Fruit fly (Drosophila melanogaster) whole organism, embryonic: ENCODE data around the gene GABPI.

Experiments used
- Atf-2 ChIP-seq: fragments of 200-800 bp; sonication (Bioruptor generic); optimal IDR thresholded peaks from 2 replicates; lab custom pipeline; 2016; ENCODE audit warnings: missing biosample characterization, missing genetic modification characterization
- Bgb ChIP-seq: fragments of 200-800 bp; sonication (Bioruptor generic); IDR thresholded peaks from 2 replicates; pipeline ENCODE4 v1.3.6; 2022; ENCODE audit warnings: missing biosample characterization, missing genetic modification characterization; ENCODE audit not compliant: partially characterized antibody
- Blimp-1 ChIP-seq: fragments of 200-800 bp; sonication (Bioruptor generic); optimal IDR thresholded peaks from 3 replicates; lab custom pipeline; 2018; ENCODE audit warnings: missing biosample characterization, missing genetic modification characterization, mild to moderate bottlenecking, moderate library complexity, missing genetic modification reagents
- CG11247 ChIP-seq: fragments of 200-800 bp; sonication (Bioruptor generic); IDR thresholded peaks from 2 replicates; pipeline ENCODE4 v1.3.6; 2022; ENCODE audit warnings: missing biosample characterization, missing genetic modification characterization
- CG12104 ChIP-seq: fragments of 200-800 bp; sonication (Bioruptor generic); optimal IDR thresholded peaks from 3 replicates; lab custom pipeline; 2016; ENCODE audit warnings: missing biosample characterization, missing genetic modification characterization
- CG14441 ChIP-seq: fragments of 200-800 bp; sonication (Bioruptor generic); IDR thresholded peaks from 2 replicates; pipeline ENCODE4 v1.3.6; 2022; ENCODE audit warnings: missing biosample characterization, missing genetic modification characterization
- CG15514 ChIP-seq: fragments of 200-800 bp; sonication (Bioruptor generic); optimal IDR thresholded peaks from 3 replicates; lab custom pipeline; 2017; ENCODE audit warnings: missing biosample characterization, missing genetic modification characterization, mild to moderate bottlenecking, moderate library complexity, missing genetic modification reagents
- CG1602 ChIP-seq: fragments of 200-800 bp; sonication (Bioruptor generic); optimal IDR thresholded peaks from 3 replicates; lab custom pipeline; 2016; ENCODE audit warnings: missing biosample characterization, missing genetic modification characterization
- CG16863 ChIP-seq: fragments of 200-800 bp; sonication (Bioruptor generic); optimal IDR thresholded peaks from 3 replicates; lab custom pipeline; 2016; ENCODE audit warnings: missing biosample characterization, missing genetic modification characterization
- CG17802 ChIP-seq: fragments of 200-800 bp; sonication (Bioruptor generic); optimal IDR thresholded peaks from 2 replicates; lab custom pipeline; 2018; ENCODE audit warnings: missing biosample characterization, mild to moderate bottlenecking, missing genetic modification characterization, moderate library complexity
- CG30431 ChIP-seq: fragments of 200-800 bp; sonication (Bioruptor generic); optimal IDR thresholded peaks from 2 replicates; lab custom pipeline; 2017; ENCODE audit warnings: missing biosample characterization, missing genetic modification characterization
- CG32772 ChIP-seq: fragments of 200-800 bp; sonication (Bioruptor generic); IDR thresholded peaks from 2 replicates; pipeline ENCODE4 v1.3.6; 2022; ENCODE audit warnings: missing biosample characterization, missing genetic modification characterization
- CG5245 ChIP-seq: fragments of 200-800 bp; sonication (Bioruptor generic); optimal IDR thresholded peaks from 3 replicates; lab custom pipeline; 2016; ENCODE audit warnings: missing biosample characterization, missing genetic modification characterization
- CG6765 ChIP-seq: fragments of 200-800 bp; sonication (Bioruptor generic); optimal IDR thresholded peaks from 3 replicates; lab custom pipeline; 2017; ENCODE audit warnings: missing biosample characterization, mild to moderate bottlenecking, missing genetic modification characterization
- CG6854 ChIP-seq: fragments of 200-800 bp; sonication (Bioruptor generic); optimal IDR thresholded peaks from 3 replicates; lab custom pipeline; 2017; ENCODE audit warnings: missing biosample characterization, mild to moderate bottlenecking, missing genetic modification characterization
- CG9817 ChIP-seq: fragments of 200-800 bp; sonication (Bioruptor generic); optimal IDR thresholded peaks from 2 replicates; lab custom pipeline; 2018; ENCODE audit warnings: missing biosample characterization, mild to moderate bottlenecking, missing genetic modification characterization, moderate library complexity
- CHES-1-like ChIP-seq: fragments of 200-800 bp; sonication (Bioruptor generic); optimal IDR thresholded peaks from 2 replicates; lab custom pipeline; 2016; ENCODE audit warnings: missing biosample characterization, missing genetic modification characterization
- Dref ChIP-seq: fragments of 200-800 bp; sonication (Bioruptor generic); IDR thresholded peaks from 2 replicates; pipeline ENCODE4 v1.3.6; 2022; ENCODE audit warnings: missing biosample characterization, missing genetic modification characterization
- Drgx ChIP-seq: fragments of 200-800 bp; sonication (Bioruptor generic); IDR thresholded peaks from 2 replicates; pipeline ENCODE4 v1.3.6; 2022; ENCODE audit warnings: missing biosample characterization, missing genetic modification characterization
- E2f1 ChIP-seq: fragments of 200-800 bp; sonication (Bioruptor generic); IDR thresholded peaks from 2 replicates; pipeline ENCODE4 v1.3.6; 2022; ENCODE audit warnings: missing biosample characterization, missing genetic modification characterization
- Hey ChIP-seq: fragments of 200-800 bp; sonication (Bioruptor generic); optimal IDR thresholded peaks from 3 replicates; lab custom pipeline; 2018; ENCODE audit warnings: missing biosample characterization, mild to moderate bottlenecking, missing genetic modification characterization
- HmgZ ChIP-seq: fragments of 200-800 bp; sonication (Bioruptor generic); optimal IDR thresholded peaks from 2 replicates; lab custom pipeline; 2018; ENCODE audit warnings: missing biosample characterization, mild to moderate bottlenecking, missing genetic modification characterization
- Hsf ChIP-seq: fragments of 200-800 bp; sonication (Bioruptor generic); optimal IDR thresholded peaks from 3 replicates; lab custom pipeline; 2016; ENCODE audit warnings: missing biosample characterization, missing genetic modification characterization
- Jarid2 ChIP-seq: fragments of 200-800 bp; sonication (Bioruptor generic); optimal IDR thresholded peaks from 3 replicates; lab custom pipeline; 2017; ENCODE audit warnings: mild to moderate bottlenecking, missing biosample characterization, missing genetic modification reagents, missing genetic modification characterization
- Med ChIP-seq: fragments of 200-800 bp; sonication (Bioruptor generic); peaks from one replicate; lab custom pipeline; 2016; ENCODE audit warnings: missing biosample characterization, missing genetic modification characterization, mild to moderate bottlenecking, inconsistent platforms, moderate library complexity
- Mrtf ChIP-seq: fragments of 200-800 bp; sonication (Bioruptor generic); IDR thresholded peaks from 3 replicates; pipeline ENCODE4 v1.3.6; 2022; ENCODE audit warnings: missing biosample characterization, missing genetic modification characterization
- Poxn ChIP-seq: fragments of 200-800 bp; sonication (Bioruptor generic); IDR thresholded peaks from 2 replicates; pipeline ENCODE4 v1.3.6; 2022; ENCODE audit warnings: missing biosample characterization, missing genetic modification characterization
- Six4 ChIP-seq: fragments of 200-800 bp; sonication (Bioruptor generic); optimal IDR thresholded peaks from 2 replicates; lab custom pipeline; 2016; ENCODE audit warnings: missing biosample characterization, missing genetic modification characterization
- Sox100B ChIP-seq: fragments of 200-800 bp; sonication (Bioruptor generic); optimal IDR thresholded peaks from 3 replicates; lab custom pipeline; 2018; ENCODE audit warnings: missing biosample characterization, mild to moderate bottlenecking, missing genetic modification characterization
- Sox102F ChIP-seq: fragments of 200-800 bp; sonication (Bioruptor generic); optimal IDR thresholded peaks from 2 replicates; lab custom pipeline; 2018; ENCODE audit warnings: missing biosample characterization, mild to moderate bottlenecking, missing genetic modification characterization, moderate library complexity
- cad ChIP-seq: fragments of >200 bp; optimal IDR thresholded peaks from 2 replicates; lab custom pipeline; 2017; ENCODE audit warnings: missing biosample characterization, missing genetic modification characterization
- chif ChIP-seq, 2 experiments: fragments of 200-800 bp; sonication (Bioruptor generic); optimal IDR thresholded peaks; 3 replicates each; lab custom pipeline; 2016; ENCODE audit warnings: missing biosample characterization in 2 of 2, missing genetic modification characterization in 2 of 2
- chn ChIP-seq: fragments of 200-800 bp; sonication (Bioruptor generic); optimal IDR thresholded peaks from 2 replicates; lab custom pipeline; 2016; ENCODE audit warnings: missing biosample characterization, missing genetic modification characterization
- disco-r ChIP-seq: fragments of 200-800 bp; sonication (Bioruptor generic); optimal IDR thresholded peaks from 2 replicates; lab custom pipeline; 2016; ENCODE audit warnings: missing biosample characterization, missing genetic modification characterization
- dmrt99B ChIP-seq: fragments of 200-800 bp; sonication (Bioruptor generic); optimal IDR thresholded peaks from 2 replicates; lab custom pipeline; 2018; ENCODE audit warnings: missing biosample characterization, mild to moderate bottlenecking, missing genetic modification characterization, moderate library complexity
- fd64A ChIP-seq: fragments of 200-800 bp; sonication (Bioruptor generic); optimal IDR thresholded peaks from 3 replicates; lab custom pipeline; 2018; ENCODE audit warnings: missing biosample characterization, mild to moderate bottlenecking, missing genetic modification characterization
- gsb-n ChIP-seq: fragments of 200-800 bp; sonication (Bioruptor generic); optimal IDR thresholded peaks from 3 replicates; lab custom pipeline; 2018; ENCODE audit warnings: missing biosample characterization, mild to moderate bottlenecking, missing genetic modification characterization
- hbn ChIP-seq: fragments of 200-800 bp; sonication (Bioruptor generic); IDR thresholded peaks from 2 replicates; pipeline ENCODE4 v1.3.6; 2022; ENCODE audit warnings: missing biosample characterization, missing genetic modification characterization; ENCODE audit not compliant: partially characterized antibody
- her ChIP-seq: fragments of 200-800 bp; sonication (Bioruptor generic); optimal IDR thresholded peaks from 2 replicates; lab custom pipeline; 2016; ENCODE audit warnings: missing biosample characterization, missing genetic modification characterization
- hth ChIP-seq: fragments of >200 bp; optimal IDR thresholded peaks from 2 replicates; lab custom pipeline; 2017; ENCODE audit warnings: inconsistent platforms
- inv ChIP-seq: fragments of 200-800 bp; sonication (Bioruptor generic); IDR thresholded peaks from 2 replicates; pipeline ENCODE4 v1.3.6; 2022; ENCODE audit warnings: missing biosample characterization, missing genetic modification characterization; ENCODE audit not compliant: partially characterized antibody
- knrl ChIP-seq: fragments of 200-800 bp; sonication (Bioruptor generic); IDR thresholded peaks from 3 replicates; pipeline ENCODE4 v1.3.6; 2022; ENCODE audit warnings: missing biosample characterization, missing genetic modification characterization; ENCODE audit not compliant: partially characterized antibody
- lmd ChIP-seq: fragments of 200-800 bp; sonication (Bioruptor generic); IDR thresholded peaks from 2 replicates; pipeline ENCODE4 v1.3.6; 2022; ENCODE audit warnings: missing biosample characterization, missing genetic modification characterization
- nmo ChIP-seq: fragments of 200-800 bp; sonication (Bioruptor generic); optimal IDR thresholded peaks from 2 replicates; lab custom pipeline; 2018; ENCODE audit warnings: missing biosample characterization, mild to moderate bottlenecking, missing genetic modification characterization, moderate library complexity
- pan ChIP-seq, 4 experiments: fragments of >200 bp in 3 of 4; fragments of 200-800 bp in 1 of 4; sonication (Bioruptor generic) in 1 of 4; optimal IDR thresholded peaks in 3 of 4; IDR thresholded peaks in 1 of 4; 2 replicates each; pipeline versions ENCODE4 v1.3.6 to Lab custom; 2017 to 2022; ENCODE audit warnings: missing biosample characterization in 2 of 4, missing genetic modification characterization in 2 of 4, mixed read lengths in 1 of 4
- schlank ChIP-seq: fragments of 200-800 bp; sonication (Bioruptor generic); optimal IDR thresholded peaks from 2 replicates; lab custom pipeline; 2018; ENCODE audit warnings: missing biosample characterization, mild to moderate bottlenecking, missing genetic modification characterization
- slbo ChIP-seq: fragments of 200-800 bp; sonication (Bioruptor generic); IDR thresholded peaks from 2 replicates; pipeline ENCODE4 v1.3.6; 2022; ENCODE audit warnings: missing biosample characterization, missing genetic modification characterization
- slp2 ChIP-seq: fragments of 200-800 bp; sonication (Bioruptor generic); optimal IDR thresholded peaks from 2 replicates; lab custom pipeline; 2016; ENCODE audit warnings: missing biosample characterization, missing genetic modification characterization
- sr ChIP-seq: fragments of 200-800 bp; sonication (Bioruptor generic); IDR thresholded peaks from 3 replicates; pipeline ENCODE4 v1.3.6; 2022; ENCODE audit warnings: missing biosample characterization, missing genetic modification characterization
- tx ChIP-seq: fragments of 200-800 bp; sonication (Bioruptor generic); optimal IDR thresholded peaks from 2 replicates; lab custom pipeline; 2016; ENCODE audit warnings: missing biosample characterization, missing genetic modification characterization
- z ChIP-seq: fragments of 200-800 bp; sonication (Bioruptor generic); IDR thresholded peaks from 3 replicates; pipeline ENCODE4 v1.3.6; 2022; ENCODE audit warnings: missing biosample characterization, missing genetic modification characterization

GABPI gene

dm6 chr2L:3012780-3013179, 17.6 kb upstream of the GABPI start (continued):
- TF ChIP-seq CG14441 (GFP tag; lab: Robert Waterston, UW) (peak; percentile 23; the same call in 1 of the 2 replicates), CG12104 (GFP tag; lab: Kevin White, UChicago) (no peak), E2f1 (GFP tag; lab: Robert Waterston, UW) (no peak), CG16863 (GFP tag; lab: Kevin White, UChicago) (no peak), Blimp-1 (GFP tag; lab: Kevin White, UChicago) (peak; percentile 37), CG9817 (tag; lab: Kevin White, UChicago) (no peak), knrl (GFP tag; lab: Robert Waterston, UW) (no peak), CG15514 (no peak), disco-r (GFP tag; lab: Kevin White, UChicago) (no peak), nmo (peak; percentile 33), Sox102F (peak; percentile 64), z (GFP tag; lab: Robert Waterston, UW) (no peak), CG6765 (no peak), inv (GFP tag; lab: Robert Waterston, UW) (no peak), Drgx (GFP tag; lab: Robert Waterston, UW) (peak; percentile 76), hbn (GFP tag; lab: Robert Waterston, UW) (no peak), Six4 (GFP tag; lab: Kevin White, UChicago) (no peak), Mrtf (GFP tag; lab: Robert Waterston, UW) (0 out of 3 replicates have a peak, but pooled peaks have one; percentile 24), Poxn (GFP tag; lab: Robert Waterston, UW) (no peak), pan (optimal IDR thresholded peaks at IDR 0.05; lab: Kevin White, UChicago) (no peak), pan (GFP tag; optimal IDR thresholded peaks at IDR 0.05 in 1 of 2, IDR thresholded peaks at IDR 0.05 in 1 of 2) (peak in 1 of 2 experiments; percentile 27), slp2 (GFP tag; lab: Kevin White, UChicago) (no peak), CG17802 (tag; lab: Kevin White, UChicago) (no peak), Med (GFP tag; lab: Kevin White, UChicago) (peak; percentile 21), CHES-1-like (GFP tag; lab: Kevin White, UChicago) (no peak), Hsf (GFP tag; lab: Kevin White, UChicago) (no peak), CG5245 (peak; percentile 37), CG30431 (GFP tag; lab: Kevin White, UChicago) (peak; percentile 18), slbo (peak; percentile 49), schlank (tag; lab: Kevin White, UChicago) (no peak), CG11247 (GFP tag; lab: Robert Waterston, UW) (no peak), dmrt99B (tag; lab: Kevin White, UChicago) (no peak), chn (GFP tag; lab: Kevin White, UChicago) (no peak), Bgb (GFP tag; lab: Robert Waterston, UW) (no peak), tx (no peak), Atf-2 (no peak), cad (GFP tag; lab: Kevin White, UChicago) (no peak), CG32772 (0 out of 2 replicates have a peak, but pooled peaks have one; percentile 27), lmd (peak; percentile 44; the same call in 1 of the 2 replicates), Dref (GFP tag; lab: Robert Waterston, UW) (no peak), Jarid2 (GFP tag; lab: Kevin White, UChicago) (no peak), her (GFP tag; lab: Kevin White, UChicago) (no peak), CG6854 (no peak), gsb-n (tag; lab: Kevin White, UChicago) (no peak), Hey (no peak), Sox100B (no peak), fd64A (GFP tag; lab: Kevin White, UChicago) (no peak), chif (GFP tag; optimal IDR thresholded peaks at IDR 0.05; lab: Kevin White, UChicago) (no peak), hth (lab: Kevin White, UChicago) (no peak), CG1602 (GFP tag; lab: Kevin White, UChicago) (no peak), HmgZ (no peak), sr (no peak)
